Worm (Caenorhabditis elegans) whole organism, midembryonic: ENCODE data around the gene clec-263.

Experiments
- klf-2 ChIP-seq: fragments of 200-800 bp; sonication (Bioruptor generic); conservative IDR thresholded peaks from 2 replicates; pipeline ENCODE4 v1.3.6; 2022; ENCODE audit warnings: missing genetic modification reagents, missing genetic modification characterization, missing compliant biosample characterization
- med-1 ChIP-seq: sonication (generic microtip); optimal IDR thresholded peaks from 2 replicates; lab custom pipeline; 2017; ENCODE audit warnings: missing genetic modification characterization, mild to moderate bottlenecking, missing compliant biosample characterization, antibody characterized with exemption, missing genetic modification reagents; ENCODE audit not compliant: insufficient read depth
- ref-1 ChIP-seq: fragments of 200-800 bp; sonication (Bioruptor generic); conservative IDR thresholded peaks from 2 replicates; pipeline ENCODE4 v1.3.6; 2022; ENCODE audit warnings: missing genetic modification reagents, missing genetic modification characterization, missing compliant biosample characterization
- tab-1 ChIP-seq: fragments of 200-800 bp; sonication (Bioruptor generic); IDR thresholded peaks from 2 replicates; pipeline ENCODE4 v1.3.6; 2022; ENCODE audit warnings: missing genetic modification characterization, missing compliant biosample characterization

- TF ChIP-seq tab-1 (GFP tag; lab: Robert Waterston, UW) (no peak), med-1 (GFP tag; lab: Kevin White, UChicago) (no peak), ref-1 (GFP tag; lab: Robert Waterston, UW) (no peak), klf-2 (GFP tag; lab: Robert Waterston, UW) (no peak)
Measured at ce11 chrV:20609494-20609893, 35.1 kb downstream of the clec-263 start, which contains the start of gene grd-2.
